Fruit fly (Drosophila melanogaster): ENCODE results near the gene crim.

DNA sequence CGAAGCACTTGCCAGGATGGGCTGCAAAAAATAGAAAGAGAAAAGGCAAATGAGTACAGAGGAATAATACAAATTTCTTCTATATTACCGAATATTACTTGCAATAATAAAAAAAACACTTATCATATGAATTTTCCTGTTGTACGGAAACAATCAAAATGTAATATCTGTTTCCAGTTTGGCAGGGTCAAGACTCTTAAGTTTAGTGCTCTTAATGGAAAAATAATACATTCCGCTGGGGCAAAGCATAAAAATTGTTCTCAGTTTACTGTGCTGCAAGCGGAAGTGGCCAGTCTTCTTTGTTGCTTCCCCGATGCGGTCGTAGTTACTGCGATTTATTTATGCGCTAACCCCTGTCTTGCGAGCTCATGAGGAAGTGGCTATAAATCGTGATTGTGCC, 1.7 kb upstream of the crim start:
- TF ChIP-seq CG8478 (optimal IDR thresholded peaks at IDR 0.05) (no peak), CTCF (optimal IDR thresholded peaks at IDR 0.05) (no peak)
